Worm (Caenorhabditis elegans): Measurements from ENCODE around the gene F43D2.6.

F43D2.6 gene

ce11 chrV:14635119-14635518, at the start of gene F43D2.6:
F43D2.6 (minus strand) TSS chrV:14635180.
- TF ChIP-seq dao-5 (tag; optimal IDR thresholded peaks at IDR 0.05) (no peak), him-1 (tag; optimal IDR thresholded peaks at IDR 0.05) (no peak), W03F9.2 (tag; optimal IDR thresholded peaks at IDR 0.05) (no peak)

- TF ChIP-seq W03F9.2 (tag; optimal IDR thresholded peaks at IDR 0.05) (no peak), dao-5 (tag; optimal IDR thresholded peaks at IDR 0.05) (no peak), him-1 (tag; optimal IDR thresholded peaks at IDR 0.05) (no peak)
These were observed 48.9 kb upstream of the F43D2.6 start for ce11 chrV:14683926-14684325.

- no peak for TF ChIP-seq W03F9.2 (tag; optimal IDR thresholded peaks at IDR 0.05)
- TF ChIP-seq dao-5 (tag; optimal IDR thresholded peaks at IDR 0.05) = no peak
- no peak for TF ChIP-seq him-1 (tag; optimal IDR thresholded peaks at IDR 0.05)
These were observed 48.3 kb upstream of the F43D2.6 start for ce11 chrV:14683291-14683690.

ce11 chrV:14682870-14683269, 47.9 kb upstream of the F43D2.6 start:
- no peak for TF ChIP-seq dao-5 (tag; optimal IDR thresholded peaks at IDR 0.05)
- TF ChIP-seq him-1 (tag; optimal IDR thresholded peaks at IDR 0.05) = no peak
- TF ChIP-seq W03F9.2 (tag; optimal IDR thresholded peaks at IDR 0.05) = no peak

ce11 chrV:14680014-14680413, 45.0 kb upstream of the F43D2.6 start, which contains the start of gene C47E8.3:
C47E8.3 (plus strand) TSS chrV:14680314.
- TF ChIP-seq dao-5 (tag; optimal IDR thresholded peaks at IDR 0.05) (no peak), him-1 (tag; optimal IDR thresholded peaks at IDR 0.05) (no peak), W03F9.2 (tag; optimal IDR thresholded peaks at IDR 0.05) (no peak)

ce11 chrV:14678298-14678697, 43.3 kb upstream of the F43D2.6 start:
- TF ChIP-seq him-1 (tag; optimal IDR thresholded peaks at IDR 0.05) (no peak), W03F9.2 (tag; optimal IDR thresholded peaks at IDR 0.05) (no peak), dao-5 (tag; optimal IDR thresholded peaks at IDR 0.05) (no peak)

ce11 chrV:14665728-14666127, 30.7 kb upstream of the F43D2.6 start, which contains the start of gene C47E8.1:
C47E8.1 (plus strand) TSS chrV:14666028.
- no peak for TF ChIP-seq W03F9.2 (tag; optimal IDR thresholded peaks at IDR 0.05)
- no peak for TF ChIP-seq dao-5 (tag; optimal IDR thresholded peaks at IDR 0.05)
- no peak for TF ChIP-seq him-1 (tag; optimal IDR thresholded peaks at IDR 0.05)

- TF ChIP-seq dao-5 (tag; optimal IDR thresholded peaks at IDR 0.05) = no peak
- no peak for TF ChIP-seq W03F9.2 (tag; optimal IDR thresholded peaks at IDR 0.05)
- no peak for TF ChIP-seq him-1 (tag; optimal IDR thresholded peaks at IDR 0.05)
These were observed 28.0 kb upstream of the F43D2.6 start, which contains the start of gene C47E8.9 for ce11 chrV:14663006-14663405. C47E8.9 (plus strand) TSS chrV:14663306.

ce11 chrV:14660608-14661355, 25.8 kb upstream of the F43D2.6 start, which contains the start of gene srh-17:
srh-17 (plus strand) TSS chrV:14661305.
- TF ChIP-seq W03F9.2 (tag; optimal IDR thresholded peaks at IDR 0.05) = no peak
- TF ChIP-seq him-1 (tag; optimal IDR thresholded peaks at IDR 0.05) = no peak
- TF ChIP-seq dao-5 (tag; optimal IDR thresholded peaks at IDR 0.05) = no peak

- TF ChIP-seq W03F9.2 (tag; optimal IDR thresholded peaks at IDR 0.05) (no peak), dao-5 (tag; optimal IDR thresholded peaks at IDR 0.05) (no peak)
These were observed 24.6 kb upstream of the F43D2.6 start for ce11 chrV:14659595-14659994.

ce11 chrV:14658131-14658530, 23.2 kb upstream of the F43D2.6 start, which contains the start of gene slc-25A29:
slc-25A29 (minus strand) TSS chrV:14658175.
- TF ChIP-seq dao-5 (tag; optimal IDR thresholded peaks at IDR 0.05) (no peak), him-1 (tag; optimal IDR thresholded peaks at IDR 0.05) (no peak), W03F9.2 (tag; optimal IDR thresholded peaks at IDR 0.05) (no peak)

- no peak for TF ChIP-seq him-1 (tag; optimal IDR thresholded peaks at IDR 0.05)
- TF ChIP-seq dao-5 (tag; optimal IDR thresholded peaks at IDR 0.05) = no peak
- no peak for TF ChIP-seq W03F9.2 (tag; optimal IDR thresholded peaks at IDR 0.05)
These were observed 22.0 kb upstream of the F43D2.6 start for ce11 chrV:14656970-14657369.

ce11 chrV:14655689-14656088, 20.7 kb upstream of the F43D2.6 start:
- TF ChIP-seq W03F9.2 (tag; optimal IDR thresholded peaks at IDR 0.05) = no peak
- TF ChIP-seq dao-5 (tag; optimal IDR thresholded peaks at IDR 0.05) = no peak
- no peak for TF ChIP-seq him-1 (tag; optimal IDR thresholded peaks at IDR 0.05)

ce11 chrV:14650631-14651030, 15.7 kb upstream of the F43D2.6 start:
- TF ChIP-seq dao-5 (tag; optimal IDR thresholded peaks at IDR 0.05) (no peak), W03F9.2 (tag; optimal IDR thresholded peaks at IDR 0.05) (no peak), him-1 (tag; optimal IDR thresholded peaks at IDR 0.05) (no peak)

- TF ChIP-seq him-1 (tag; optimal IDR thresholded peaks at IDR 0.05) (peak; percentile 9), W03F9.2 (tag; optimal IDR thresholded peaks at IDR 0.05) (no peak), dao-5 (tag; optimal IDR thresholded peaks at IDR 0.05) (no peak)
These were observed 14.9 kb upstream of the F43D2.6 start for ce11 chrV:14649929-14650328.

All from whole organism, L4/young adult.